Worm (Caenorhabditis elegans): Measurements from ENCODE around the gene Y60A3A.16.

- TF ChIP-seq tbx-37 (GFP tag; conservative IDR thresholded peaks at IDR 0.05) (no peak), aly-1 (tag; optimal IDR thresholded peaks at IDR 0.05) (no peak), B0310.2 (tag; optimal IDR thresholded peaks at IDR 0.05) (no peak), scrt-1 (GFP tag; IDR thresholded peaks at IDR 0.05) (no peak), tbx-11 (GFP tag; IDR thresholded peaks at IDR 0.05) (no peak), ets-7 (tag; optimal IDR thresholded peaks at IDR 0.05) (no peak), flt-1 (GFP tag; IDR thresholded peaks at IDR 0.05) (no peak), ama-1 (optimal IDR thresholded peaks at IDR 0.05) (no peak), hmg-4 (GFP tag; optimal IDR thresholded peaks at IDR 0.05) (no peak), ceh-36 (tag; optimal IDR thresholded peaks at IDR 0.05) (no peak), pes-1 (GFP tag; IDR thresholded peaks at IDR 0.05) (no peak)
Observed at ce11 chrV:19901826-19902225, 20.7 kb downstream of the Y60A3A.16 start.
